Worm (Caenorhabditis elegans) whole organism, L4/young adult: Measurements from ENCODE around the gene aipr-1.

ENCODE experiments used
- W03F9.2 ChIP-seq: fragments of 150-350 bp; optimal IDR thresholded peaks from 2 replicates; lab custom pipeline; 2014; ENCODE audit warnings: missing biosample characterization, missing genetic modification characterization
- dao-5 ChIP-seq: sonication (generic microtip); optimal IDR thresholded peaks from 2 replicates; lab custom pipeline; 2016; ENCODE audit warnings: missing genotype, missing genetic modification characterization, moderate library complexity, missing compliant biosample characterization
- him-1 ChIP-seq: sonication (generic microtip); optimal IDR thresholded peaks from 2 replicates; lab custom pipeline; 2016; ENCODE audit warnings: missing genotype, missing genetic modification reagents, missing genetic modification characterization, missing compliant biosample characterization

aipr-1 gene

DNA sequence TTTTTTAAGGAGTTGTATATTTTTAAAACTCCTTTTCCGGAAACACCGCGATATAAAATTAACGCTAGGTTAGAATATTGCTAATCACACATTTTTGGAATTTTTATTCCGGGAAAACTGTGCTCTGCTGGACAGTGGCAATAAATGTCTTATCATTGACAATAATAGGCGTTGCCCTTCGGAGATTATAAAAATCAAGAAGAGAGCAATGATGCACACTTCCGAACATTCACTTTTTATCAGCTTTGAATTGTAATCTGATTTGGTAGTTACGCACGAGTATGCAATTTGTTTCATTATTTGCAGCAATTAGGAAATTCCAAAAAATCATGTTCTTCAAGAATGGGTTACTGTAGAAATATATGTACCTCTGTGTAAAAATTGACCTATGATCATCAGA, 22.1 kb upstream of the aipr-1 start:
- no peak for TF ChIP-seq W03F9.2 (tag; lab: Kevin White, UChicago)
- TF ChIP-seq dao-5 (tag; lab: Kevin White, UChicago): no peak
- TF ChIP-seq him-1: no peak

DNA sequence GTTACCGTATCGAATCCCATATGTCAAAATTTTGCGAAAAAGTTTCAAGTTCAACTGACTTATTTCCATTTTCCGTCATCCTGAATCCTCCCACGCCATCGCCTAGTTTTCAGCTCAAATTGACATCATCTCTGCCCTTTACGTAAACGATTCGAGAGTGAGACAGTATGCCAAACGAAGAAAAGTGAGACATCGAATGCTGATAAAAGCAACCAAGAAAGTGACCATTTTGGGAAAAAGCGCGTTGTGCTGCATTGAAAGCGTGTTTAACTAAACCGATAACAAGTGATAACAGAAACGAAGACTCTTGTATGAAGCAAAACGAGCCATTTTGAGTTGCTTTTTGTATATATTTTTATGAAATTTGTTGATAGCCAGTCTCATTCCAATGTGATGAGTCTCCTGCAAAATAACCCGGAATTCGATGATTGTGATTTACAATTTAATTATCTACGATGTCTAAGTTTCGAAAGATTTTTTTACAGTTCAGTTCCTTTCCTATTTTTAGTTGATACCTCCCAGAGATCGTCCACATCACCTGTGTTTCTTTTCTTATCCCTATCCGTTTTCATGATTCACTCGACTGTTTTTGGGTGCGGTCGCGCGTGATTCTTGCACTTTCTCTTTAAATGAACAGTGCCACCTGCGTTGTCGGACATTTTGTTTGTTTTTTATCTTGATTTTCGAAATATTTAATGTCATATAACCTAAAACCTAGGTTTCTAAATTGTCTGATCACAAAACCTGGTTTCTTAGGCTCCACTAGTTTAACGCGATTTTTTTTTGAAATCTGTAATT, 21.4 kb upstream of the aipr-1 start:
- no peak for TF ChIP-seq him-1

DNA sequence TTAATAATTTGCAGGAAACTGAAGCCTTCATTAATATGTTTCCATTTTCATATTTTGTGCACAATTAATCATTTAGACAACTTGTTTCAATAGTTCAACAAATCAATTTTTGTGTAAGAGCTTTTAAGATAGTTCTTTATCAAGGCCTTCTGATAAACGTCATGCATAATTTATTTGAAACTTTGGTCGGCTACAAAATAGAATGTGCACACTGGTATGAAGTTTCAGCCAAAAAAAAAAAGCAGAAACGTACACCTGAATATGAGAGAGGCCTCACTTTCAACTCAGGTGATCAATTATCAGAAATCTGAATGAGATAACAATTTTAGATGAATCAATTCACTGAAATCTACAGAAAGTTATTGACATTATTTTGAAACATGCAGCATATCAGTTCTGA, 20.4 kb upstream of the aipr-1 start:
- TF ChIP-seq him-1: no peak
- TF ChIP-seq dao-5 (tag; lab: Kevin White, UChicago): no peak
- TF ChIP-seq W03F9.2 (tag; lab: Kevin White, UChicago): no peak

DNA sequence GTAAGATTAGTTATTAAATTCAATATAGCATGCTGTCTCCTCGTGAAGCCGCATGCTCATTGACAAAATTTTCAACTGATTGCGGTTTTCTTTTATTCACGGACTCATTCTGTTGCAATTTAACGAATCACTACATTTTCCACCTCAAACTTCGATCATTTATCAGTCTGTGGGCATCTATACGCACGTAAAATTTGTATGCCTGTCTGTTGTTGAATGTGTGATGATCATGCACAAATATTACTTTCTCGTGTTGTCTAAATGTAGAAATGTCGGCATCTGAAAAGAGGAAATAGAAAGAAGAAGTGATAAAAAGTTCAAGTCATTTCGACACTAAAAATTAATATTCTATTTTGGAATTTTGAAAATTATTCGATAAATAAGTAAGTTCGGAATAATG, 18.5 kb upstream of the aipr-1 start:
- TF ChIP-seq W03F9.2 (tag; lab: Kevin White, UChicago) (no peak), dao-5 (tag; lab: Kevin White, UChicago) (no peak), him-1 (no peak)

DNA sequence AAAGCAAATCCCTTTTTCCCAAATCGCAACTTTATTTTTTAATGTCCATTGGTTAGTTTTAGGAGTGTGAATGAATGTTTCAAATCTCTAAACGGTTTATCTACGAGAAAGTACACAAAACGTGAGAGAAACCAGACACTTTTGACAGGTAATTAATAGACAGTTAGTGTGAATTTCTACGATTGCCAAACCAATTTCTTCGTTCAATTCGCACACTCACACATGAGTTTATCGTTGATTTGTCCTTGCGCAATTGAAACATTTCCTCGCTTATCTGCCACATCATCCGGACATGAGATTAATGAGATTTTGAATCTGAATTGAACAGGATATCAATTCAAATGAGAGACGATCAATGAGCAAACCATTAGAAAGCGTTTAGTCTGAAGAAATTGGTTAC, 16.2 kb upstream of the aipr-1 start:
- TF ChIP-seq W03F9.2 (tag; lab: Kevin White, UChicago) (no peak), him-1 (no peak), dao-5 (tag; lab: Kevin White, UChicago) (no peak)

DNA sequence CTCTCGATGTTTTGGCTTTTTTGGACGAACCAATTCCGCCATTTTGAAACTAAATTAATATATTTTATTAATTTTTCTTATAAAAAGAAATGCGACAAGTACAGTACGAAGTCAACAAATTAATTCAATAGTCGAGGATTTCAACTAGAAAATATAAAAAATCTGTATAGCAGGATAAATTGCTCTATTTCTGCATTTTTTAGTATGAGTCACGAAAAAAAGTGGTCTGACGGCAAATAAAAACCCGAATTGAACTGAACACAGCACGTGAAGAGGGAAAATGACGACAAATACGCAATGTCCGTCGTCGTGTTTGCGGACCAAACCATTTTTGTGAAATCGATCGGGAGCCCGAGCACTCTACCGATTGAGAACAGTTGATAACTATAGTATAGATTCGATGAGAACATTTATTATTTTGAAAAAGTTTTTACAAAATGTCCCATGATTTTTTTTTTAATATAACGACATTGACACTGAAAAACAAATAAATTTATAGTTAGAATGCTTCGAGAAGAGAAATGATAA, 15.3 kb upstream of the aipr-1 start, which contains the start of gene epg-5:
TSS of gene epg-5 (minus strand) at position 51 of the 528 bp plus-strand sequence.
- TF ChIP-seq W03F9.2 (tag; lab: Kevin White, UChicago) (no peak), him-1 (no peak), dao-5 (tag; lab: Kevin White, UChicago) (no peak)

DNA sequence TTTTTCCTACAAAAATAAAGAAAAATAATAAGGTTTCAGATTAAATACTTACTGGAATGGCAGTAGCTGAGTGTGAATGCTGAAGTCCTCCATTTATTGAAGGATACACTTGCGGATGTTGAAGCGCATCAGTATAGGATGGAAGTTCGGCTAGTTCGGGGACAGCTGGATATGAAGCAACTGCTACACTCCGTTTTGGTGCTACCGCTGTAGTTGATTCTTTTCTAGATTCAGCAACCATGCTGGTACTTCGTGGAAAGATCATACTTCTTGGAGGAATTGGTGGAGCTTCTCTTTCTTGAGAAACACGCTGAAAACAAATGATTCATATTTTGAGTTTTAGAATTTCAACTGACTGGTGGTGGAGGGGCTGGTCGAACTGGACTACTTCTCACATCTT, 14.6 kb upstream of the aipr-1 start:
- TF ChIP-seq him-1 (no peak), W03F9.2 (tag; lab: Kevin White, UChicago) (no peak), dao-5 (tag; lab: Kevin White, UChicago) (no peak)

DNA sequence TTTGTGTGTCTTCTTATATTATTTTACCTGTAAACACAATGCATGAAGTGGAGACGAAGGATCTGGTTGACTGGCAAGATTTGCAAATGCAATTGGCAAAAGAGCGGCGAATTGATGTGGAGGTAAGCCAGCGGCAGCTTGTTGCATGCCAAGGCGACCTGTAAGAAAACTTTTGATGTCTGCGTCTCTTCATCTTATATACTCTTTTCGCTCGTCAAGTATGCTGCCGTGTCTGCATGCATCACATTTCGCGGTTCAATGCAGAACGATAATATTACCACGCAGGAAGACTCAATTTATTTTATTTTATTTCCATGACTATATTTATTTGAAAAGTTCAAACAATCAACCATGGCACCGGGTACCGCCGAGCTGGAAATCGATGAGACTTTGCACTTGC, 6.9 kb upstream of the aipr-1 start, which contains the start of gene vps-33.2:
TSS of gene vps-33.2 (plus strand) at position 244 of the 400 bp plus-strand sequence.
- no peak for TF ChIP-seq W03F9.2 (tag; lab: Kevin White, UChicago)
- no peak for TF ChIP-seq dao-5 (tag; lab: Kevin White, UChicago)
- no peak for TF ChIP-seq him-1

DNA sequence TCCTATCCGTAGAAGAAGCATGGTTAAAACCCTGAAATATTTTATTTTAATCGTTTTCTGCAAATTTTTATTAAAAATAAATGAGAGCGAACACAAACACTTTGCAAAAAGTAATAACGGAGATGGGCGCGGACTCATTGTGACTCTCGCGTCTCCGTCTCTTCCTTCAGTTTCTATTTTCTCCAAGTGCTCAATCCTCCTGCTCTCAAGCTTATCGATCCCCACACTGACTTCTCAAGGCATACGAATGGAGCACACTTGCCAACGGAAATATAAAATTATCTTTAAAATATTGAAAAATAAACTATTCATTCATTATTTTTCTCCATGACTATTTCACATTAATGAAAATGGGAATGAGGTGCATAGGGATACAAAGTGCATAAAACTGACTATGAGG, 4.0 kb upstream of the aipr-1 start, which contains the start of gene dnj-8:
TSS of gene dnj-8 (minus strand) at position 31 of the 400 bp plus-strand sequence.
- TF ChIP-seq W03F9.2 (tag; lab: Kevin White, UChicago): no peak
- no peak for TF ChIP-seq him-1
- no peak for TF ChIP-seq dao-5 (tag; lab: Kevin White, UChicago)

DNA sequence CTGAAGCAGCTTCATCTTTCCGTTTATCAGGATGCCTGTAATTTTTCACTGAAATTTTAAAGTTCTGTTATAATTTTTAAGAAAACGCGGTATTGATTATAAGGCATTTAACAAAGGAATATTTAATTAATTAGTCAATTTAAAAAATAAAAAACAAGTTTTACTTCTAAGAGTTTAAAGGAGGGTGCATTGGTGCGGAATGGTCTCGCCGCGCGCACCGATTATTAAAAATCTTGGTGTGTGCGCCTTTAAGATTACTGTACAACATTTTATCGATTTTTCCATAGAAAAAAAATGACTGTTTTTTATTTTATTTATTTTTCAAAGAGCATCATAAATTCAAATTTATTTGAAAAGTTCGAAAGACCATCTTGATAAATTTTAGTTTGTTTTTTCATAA, 3.5 kb upstream of the aipr-1 start:
- TF ChIP-seq dao-5 (tag; lab: Kevin White, UChicago) (no peak), W03F9.2 (tag; lab: Kevin White, UChicago) (no peak), him-1 (no peak)

DNA sequence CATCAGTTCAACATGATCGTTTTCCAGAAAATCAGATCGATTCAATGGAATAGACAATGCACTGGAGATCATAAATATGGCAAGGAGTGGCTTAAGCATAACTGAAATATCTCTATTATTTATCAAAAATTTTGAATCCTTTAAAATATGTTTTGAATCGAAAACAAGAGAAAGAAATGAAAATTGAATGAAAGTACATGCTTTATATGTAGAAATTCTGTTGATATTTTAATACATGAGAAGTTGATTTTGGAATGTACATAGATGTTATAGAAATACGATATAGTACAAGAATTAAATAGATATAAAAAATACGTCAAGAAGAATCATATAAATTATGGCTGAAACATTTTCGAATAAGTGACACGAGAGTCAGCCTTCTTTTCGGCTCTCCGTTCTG, 1.8 kb downstream of the aipr-1 start, which contains the start of gene C56C10.9:
TSS of gene C56C10.9 (minus strand) at position 101 of the 400 bp plus-strand sequence.
- TF ChIP-seq dao-5 (tag; lab: Kevin White, UChicago) (no peak), W03F9.2 (tag; lab: Kevin White, UChicago) (no peak), him-1 (no peak)

DNA sequence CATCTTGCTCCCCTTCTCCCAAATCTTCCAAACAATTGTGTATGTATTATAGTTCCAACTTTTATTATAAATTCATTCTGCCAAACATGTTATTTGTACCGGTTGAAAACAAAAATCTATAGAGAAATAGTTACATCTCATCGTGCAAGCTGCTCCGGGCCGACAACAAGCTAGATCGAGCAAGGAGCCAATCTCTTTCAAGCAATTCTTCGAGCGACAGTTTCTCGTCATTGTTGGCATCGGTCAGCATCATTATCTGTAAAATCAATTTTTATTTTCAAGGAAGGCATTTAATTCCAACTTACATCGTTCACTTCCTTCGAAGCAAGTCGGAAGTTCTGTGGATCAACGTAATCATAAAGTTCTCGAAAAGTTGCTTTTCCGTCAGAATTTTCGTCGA, 3.1 kb downstream of the aipr-1 start:
- TF ChIP-seq him-1 (no peak), W03F9.2 (tag; lab: Kevin White, UChicago) (no peak), dao-5 (tag; lab: Kevin White, UChicago) (no peak)

DNA sequence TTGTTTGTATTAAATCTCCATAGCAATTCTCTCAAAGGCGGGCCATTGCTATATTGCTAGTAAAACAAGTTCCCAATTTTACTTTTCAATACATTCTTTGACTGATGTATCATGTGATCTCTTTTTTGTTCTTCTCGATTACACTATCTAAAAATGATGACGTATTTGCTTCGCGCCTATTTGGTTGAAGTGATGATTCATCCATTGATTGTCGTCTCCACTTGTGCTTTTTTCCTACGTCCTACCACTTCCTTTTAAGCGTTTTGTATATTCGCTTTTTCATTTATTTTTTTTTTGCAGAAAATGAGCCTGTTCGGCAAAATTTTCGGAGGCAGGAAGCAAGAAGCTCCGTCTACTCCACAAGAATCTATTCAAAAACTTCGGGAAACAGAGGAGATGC, 4.6 kb downstream of the aipr-1 start, which contains the start of gene vps-32.1:
TSS of gene vps-32.1 (plus strand) at position 301 of the 400 bp plus-strand sequence.
- TF ChIP-seq him-1: no peak

DNA sequence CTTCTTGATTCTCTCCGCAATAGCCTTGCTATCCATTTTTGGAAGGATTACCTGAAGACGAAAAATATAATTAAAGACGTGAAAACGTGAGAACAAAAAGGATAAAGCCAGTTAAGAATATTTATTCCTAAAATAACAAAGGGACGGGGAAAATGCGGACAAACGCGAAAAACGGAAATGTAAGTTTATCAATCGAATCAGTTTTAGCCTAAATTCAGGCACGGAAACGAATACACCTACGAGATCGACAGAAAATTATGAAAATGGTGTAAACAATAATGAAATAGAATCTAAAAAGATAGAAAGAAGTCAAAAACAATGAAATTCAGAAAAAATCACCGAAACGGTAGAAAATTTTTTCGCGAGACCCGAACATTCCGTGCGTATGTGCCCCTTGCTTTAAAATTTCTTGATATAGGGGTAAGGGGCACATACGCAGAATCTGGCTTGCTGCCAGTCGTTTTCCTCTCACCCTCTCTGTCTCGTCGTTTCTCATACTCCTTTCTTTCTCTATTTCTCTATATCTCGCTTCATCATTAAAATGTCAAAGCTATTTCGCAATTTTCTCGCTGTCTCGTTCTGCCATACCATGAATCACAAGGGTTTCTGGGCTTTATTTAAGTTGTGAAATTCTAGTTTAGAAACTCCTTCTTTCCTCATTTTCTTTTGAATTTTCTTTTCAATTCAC, 5.3 kb downstream of the aipr-1 start, which contains the start of gene icd-1:
TSS of gene icd-1 (minus strand) at position 51 of the 688 bp plus-strand sequence.
- peak; percentile 78 for TF ChIP-seq him-1
- peak; percentile 95 for TF ChIP-seq W03F9.2 (tag; lab: Kevin White, UChicago)
- no peak for TF ChIP-seq dao-5 (tag; lab: Kevin White, UChicago)
